Fruit fly (Drosophila melanogaster) whole organism, prepupa: Measurements from ENCODE around the gene dbr.
A peak's percentile ranks its signal among the peaks of the same experiment; 100 is the strongest.

Experiments used
- Blimp-1 ChIP-seq: fragments of 200-800 bp; sonication (Bioruptor generic); optimal IDR thresholded peaks from 3 replicates; lab custom pipeline; 2017; ENCODE audit warnings: missing biosample characterization, missing genetic modification characterization, mild to moderate bottlenecking, moderate library complexity, missing genetic modification reagents
- CG11294 ChIP-seq: fragments of 200-800 bp; sonication (Bioruptor generic); IDR thresholded peaks from 2 replicates; pipeline ENCODE4 v1.3.6; 2022; ENCODE audit warnings: missing biosample characterization, missing genetic modification characterization
- CG11902 ChIP-seq: fragments of 200-800 bp; sonication (Bioruptor generic); optimal IDR thresholded peaks from 3 replicates; lab custom pipeline; 2016; ENCODE audit warnings: missing biosample characterization, missing genetic modification characterization
- CG15336 ChIP-seq: fragments of 200-800 bp; sonication (Bioruptor generic); IDR thresholded peaks from 2 replicates; pipeline ENCODE4 v1.3.6; 2022; ENCODE audit warnings: missing biosample characterization, missing genetic modification characterization
- CG1621 ChIP-seq: fragments of 200-800 bp; sonication (Bioruptor generic); optimal IDR thresholded peaks from 3 replicates; lab custom pipeline; 2018; ENCODE audit warnings: missing biosample characterization, mild to moderate bottlenecking, missing genetic modification characterization
- CG16779 ChIP-seq: fragments of 200-800 bp; sonication (Bioruptor generic); optimal IDR thresholded peaks from 3 replicates; lab custom pipeline; 2017; ENCODE audit warnings: missing biosample characterization, mild to moderate bottlenecking, missing genetic modification characterization
- CG3032 ChIP-seq: fragments of 200-800 bp; optimal IDR thresholded peaks from 2 replicates; lab custom pipeline; 2019; ENCODE audit warnings: missing biosample characterization, mild to moderate bottlenecking, missing genetic modification characterization, moderate library complexity
- CG6163 ChIP-seq: fragments of 200-800 bp; sonication (Bioruptor generic); IDR thresholded peaks from 3 replicates; pipeline ENCODE4 v1.3.6; 2022; ENCODE audit warnings: missing biosample characterization, missing genetic modification characterization
- CG6854 ChIP-seq: fragments of 200-800 bp; sonication (Bioruptor generic); optimal IDR thresholded peaks from 2 replicates; lab custom pipeline; 2017; ENCODE audit warnings: missing biosample characterization, mild to moderate bottlenecking, missing genetic modification characterization
- CG8632 ChIP-seq: fragments of 200-800 bp; sonication (Bioruptor generic); optimal IDR thresholded peaks from 3 replicates; lab custom pipeline; 2016; ENCODE audit warnings: missing biosample characterization, missing genetic modification characterization
- Eip75B ChIP-seq: fragments of 200-800 bp; sonication (Bioruptor generic); optimal IDR thresholded peaks from 3 replicates; lab custom pipeline; 2016; ENCODE audit warnings: missing biosample characterization, missing genetic modification characterization
- Eip78C ChIP-seq: fragments of 200-800 bp; sonication (Bioruptor generic); peaks from one replicate; lab custom pipeline; 2016; ENCODE audit warnings: missing biosample characterization, missing genetic modification characterization
- Ets96B ChIP-seq: fragments of 200-800 bp; optimal IDR thresholded peaks from 2 replicates; lab custom pipeline; 2019; ENCODE audit warnings: missing biosample characterization, mild to moderate bottlenecking, missing genetic modification characterization, moderate library complexity
- Hr38 ChIP-seq: sonication (Bioruptor generic); optimal IDR thresholded peaks from 2 replicates; lab custom pipeline; 2016; ENCODE audit warnings: missing biosample characterization, missing genetic modification characterization
- Hr39 ChIP-seq: fragments of 200-800 bp; sonication (Bioruptor generic); optimal IDR thresholded peaks from 2 replicates; lab custom pipeline; 2016; ENCODE audit warnings: missing biosample characterization, missing genetic modification characterization
- Lpt ChIP-seq: fragments of 200-800 bp; sonication (Bioruptor generic); optimal IDR thresholded peaks from 3 replicates; lab custom pipeline; 2016; ENCODE audit warnings: missing biosample characterization, missing genetic modification characterization
- OdsH ChIP-seq: fragments of 200-800 bp; sonication (Bioruptor generic); optimal IDR thresholded peaks from 3 replicates; lab custom pipeline; 2016; ENCODE audit warnings: missing biosample characterization, missing genetic modification characterization
- Smox ChIP-seq: fragments of 200-800 bp; sonication (Bioruptor generic); optimal IDR thresholded peaks from 3 replicates; lab custom pipeline; 2016; ENCODE audit warnings: missing biosample characterization, missing genetic modification characterization
- Sox102F ChIP-seq: fragments of 200-800 bp; sonication (Bioruptor generic); optimal IDR thresholded peaks from 2 replicates; lab custom pipeline; 2016; ENCODE audit warnings: missing biosample characterization, mild to moderate bottlenecking, missing genetic modification characterization
- Sox14 ChIP-seq: fragments of 200-800 bp; sonication (Bioruptor generic); optimal IDR thresholded peaks from 3 replicates; lab custom pipeline; 2016; ENCODE audit warnings: missing biosample characterization, missing genetic modification characterization
- acj6 ChIP-seq: fragments of 200-800 bp; sonication (Bioruptor generic); optimal IDR thresholded peaks from 3 replicates; lab custom pipeline; 2016; ENCODE audit warnings: missing biosample characterization, missing genetic modification characterization
- dsx ChIP-seq: fragments of 200-800 bp; optimal IDR thresholded peaks from 3 replicates; lab custom pipeline; 2019; ENCODE audit warnings: missing biosample characterization, mild to moderate bottlenecking, missing genetic modification characterization, moderate library complexity; ENCODE audit not compliant: poor library complexity, severe bottlenecking
- eg ChIP-seq: fragments of 200-800 bp; sonication (Bioruptor generic); IDR thresholded peaks from 3 replicates; pipeline ENCODE4 v1.3.6; 2022; ENCODE audit warnings: missing biosample characterization, missing genetic modification characterization
- esn ChIP-seq: fragments of 200-800 bp; sonication (Bioruptor generic); optimal IDR thresholded peaks from 2 replicates; lab custom pipeline; 2016; ENCODE audit warnings: missing biosample characterization, mild to moderate bottlenecking, missing genetic modification characterization, moderate library complexity
- fkh ChIP-seq: fragments of 200-800 bp; sonication (Bioruptor generic); optimal IDR thresholded peaks from 3 replicates; lab custom pipeline; 2017; ENCODE audit warnings: missing biosample characterization, mild to moderate bottlenecking, missing genetic modification characterization, moderate library complexity
- net ChIP-seq: fragments of 200-800 bp; sonication (Bioruptor generic); optimal IDR thresholded peaks from 3 replicates; lab custom pipeline; 2016; ENCODE audit warnings: missing biosample characterization, missing genetic modification characterization
- pdm3 ChIP-seq: fragments of 200-800 bp; sonication (Bioruptor generic); optimal IDR thresholded peaks from 3 replicates; lab custom pipeline; 2016; ENCODE audit warnings: missing biosample characterization, missing genetic modification characterization
- ss ChIP-seq, 2 experiments: fragments of 200-800 bp; sonication (Bioruptor generic); optimal IDR thresholded peaks; 2 replicates in 1 of 2; 3 replicates in 1 of 2; lab custom pipeline; 2017 to 2018; ENCODE audit warnings: mild to moderate bottlenecking in 2 of 2, missing biosample characterization in 2 of 2, missing genetic modification characterization in 2 of 2, moderate library complexity in 1 of 2
- svp ChIP-seq: fragments of 200-800 bp; sonication (Bioruptor generic); peaks from one replicate; lab custom pipeline; 2016; ENCODE audit warnings: missing biosample characterization, missing genetic modification characterization
- topi ChIP-seq: fragments of 200-800 bp; sonication (Bioruptor generic); optimal IDR thresholded peaks from 3 replicates; lab custom pipeline; 2016; ENCODE audit warnings: missing biosample characterization, missing genetic modification characterization

dbr gene

dm6 chr2L:107032-107431, 40.8 kb downstream of the dbr start:
- TF ChIP-seq ss (GFP tag; optimal IDR thresholded peaks at IDR 0.05; lab: Kevin White, UChicago) (no peak), Sox102F (GFP tag; lab: Kevin White, UChicago) (no peak), Hr38 (GFP tag; lab: Kevin White, UChicago) (no peak), CG8632 (GFP tag; lab: Kevin White, UChicago) (no peak), dsx (GFP tag; lab: Kevin White, UChicago) (no peak), Eip78C (GFP tag; lab: Kevin White, UChicago) (no peak)

dm6 chr2L:107476-108436, 41.5 kb downstream of the dbr start:
- TF ChIP-seq CG11294: no peak
- TF ChIP-seq Eip75B (GFP tag; lab: Kevin White, UChicago): no peak
- no peak for TF ChIP-seq CG16779
- peak; percentile 47 for TF ChIP-seq Eip78C (GFP tag; lab: Kevin White, UChicago)
- no peak for TF ChIP-seq eg (GFP tag; lab: Robert Waterston, UW)
- peak; percentile 71 for TF ChIP-seq CG6854 (GFP tag; lab: Kevin White, UChicago)
- TF ChIP-seq net (GFP tag; lab: Kevin White, UChicago): no peak
- no peak for TF ChIP-seq Blimp-1 (GFP tag; lab: Kevin White, UChicago)
- TF ChIP-seq OdsH: no peak
- TF ChIP-seq Sox14 (GFP tag; lab: Kevin White, UChicago): peak; percentile 86
- no peak for TF ChIP-seq acj6
- TF ChIP-seq CG3032 (tag; lab: Kevin White, UChicago): no peak
- TF ChIP-seq Smox (GFP tag; lab: Kevin White, UChicago): no peak
- TF ChIP-seq esn (GFP tag; lab: Kevin White, UChicago): peak; percentile 6
- TF ChIP-seq, all 60 proteins: peak for 4

dm6 chr2L:109098-109799, 43.0 kb downstream of the dbr start:
- no peak for TF ChIP-seq Hr39 (GFP tag; lab: Kevin White, UChicago)
- TF ChIP-seq CG1621: peak; percentile 85
- TF ChIP-seq fkh (GFP tag; lab: Kevin White, UChicago): peak; percentile 32
- TF ChIP-seq Lpt: no peak
- TF ChIP-seq pdm3 (GFP tag; lab: Kevin White, UChicago): no peak
- peak; percentile 68 for TF ChIP-seq svp (GFP tag; lab: Kevin White, UChicago)
- no peak for TF ChIP-seq Ets96B
- TF ChIP-seq CG15336 (GFP tag; lab: Robert Waterston, UW): 0 out of 2 replicates have a peak, but pooled peaks have one; percentile 36
- TF ChIP-seq, all 60 proteins: peak for 4

dm6 chr2L:110046-110445, 43.8 kb downstream of the dbr start:
- TF ChIP-seq CG6163 (GFP tag; lab: Robert Waterston, UW) (no peak), CG11902 (GFP tag; lab: Kevin White, UChicago) (no peak)

dm6 chr2L:114429-114828, 48.1 kb downstream of the dbr start, which contains the start of gene ND-15:
TSS of gene ND-15 (plus strand) at chr2L:114726.
- TF ChIP-seq topi (GFP tag; lab: Kevin White, UChicago): no peak
- TF ChIP-seq svp (GFP tag; lab: Kevin White, UChicago): peak; percentile 21
- TF ChIP-seq pdm3 (GFP tag; lab: Kevin White, UChicago): no peak
